Worm (Caenorhabditis elegans) whole organism, L2 larva: ENCODE data around the gene C25F9.2.

Experiments used
- ama-1 ChIP-seq: fragments of 150-350 bp; optimal IDR thresholded peaks from 2 replicates; lab custom pipeline; 2018; ENCODE audit warnings: inconsistent platforms
- ceh-82 ChIP-seq: fragments of 150-350 bp; optimal IDR thresholded peaks from 2 replicates; lab custom pipeline; 2014; ENCODE audit warnings: missing biosample characterization, missing genetic modification characterization
- fos-1 ChIP-seq: fragments of 150-350 bp; optimal IDR thresholded peaks from 2 replicates; lab custom pipeline; 2014; ENCODE audit warnings: missing biosample characterization, missing genetic modification characterization
- mab-5 ChIP-seq: fragments of 150-350 bp; optimal IDR thresholded peaks from 2 replicates; lab custom pipeline; 2014; ENCODE audit warnings: missing biosample characterization, missing genetic modification characterization
- nhr-25 ChIP-seq: fragments of 150-350 bp; sonication (generic microtip); optimal IDR thresholded peaks from 3 replicates; lab custom pipeline; 2014; ENCODE audit warnings: missing biosample characterization, missing genetic modification characterization
- nhr-6 ChIP-seq: fragments of 150-350 bp; optimal IDR thresholded peaks from 2 replicates; lab custom pipeline; 2014; ENCODE audit warnings: missing biosample characterization, missing genetic modification characterization
- sma-9 ChIP-seq, 2 experiments: fragments of 150-350 bp in 1 of 2; sonication (generic microtip) in 1 of 2; optimal IDR thresholded peaks; 2 replicates each; lab custom pipeline; 2014 to 2016; ENCODE audit warnings: missing genetic modification characterization in 2 of 2, mild to moderate bottlenecking in 1 of 2, missing biosample characterization in 1 of 2, missing compliant biosample characterization in 1 of 2, missing genetic modification reagents in 1 of 2, moderate library complexity in 1 of 2
- ztf-4 ChIP-seq: fragments of 150-350 bp; optimal IDR thresholded peaks from 2 replicates; lab custom pipeline; 2014; ENCODE audit warnings: missing biosample characterization, missing genetic modification characterization

DNA sequence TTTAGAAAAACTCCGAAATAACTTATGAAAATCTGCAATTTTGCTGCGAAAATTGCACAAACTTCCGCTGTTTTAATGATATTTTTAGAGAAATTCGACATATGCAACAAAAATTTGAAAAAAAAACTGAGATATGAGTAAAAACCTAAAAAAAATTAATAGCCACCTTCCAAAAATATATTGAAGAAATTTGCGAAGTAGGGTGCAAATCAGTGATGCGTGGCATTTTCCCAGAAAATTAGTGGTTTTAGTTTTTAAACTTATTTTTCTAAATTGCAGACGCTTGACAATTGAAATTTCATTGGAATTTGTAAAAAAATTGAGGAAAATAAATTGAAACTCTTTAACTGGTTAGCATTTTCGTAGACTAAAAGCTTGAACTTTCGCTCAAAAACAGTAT, 22.4 kb upstream of the C25F9.2 start, which contains the start of gene C25F9.13:
- TF ChIP-seq fos-1 (tag; lab: Kevin White, UChicago): no peak
- TF ChIP-seq nhr-25 (tag; lab: Kevin White, UChicago): no peak
- no peak for TF ChIP-seq nhr-6
- TF ChIP-seq sma-9 (GFP tag; optimal IDR thresholded peaks at IDR 0.05; lab: Kevin White, UChicago): no peak
- no peak for TF ChIP-seq sma-9 (tag; optimal IDR thresholded peaks at IDR 0.05; lab: Kevin White, UChicago)
- no peak for TF ChIP-seq ztf-4 (tag; lab: Kevin White, UChicago)
- TF ChIP-seq ceh-82: no peak
- no peak for TF ChIP-seq mab-5 (tag; lab: Kevin White, UChicago)
- no peak for TF ChIP-seq ama-1
